Worm (Caenorhabditis elegans): ENCODE data around the gene H40L08.2.

DNA sequence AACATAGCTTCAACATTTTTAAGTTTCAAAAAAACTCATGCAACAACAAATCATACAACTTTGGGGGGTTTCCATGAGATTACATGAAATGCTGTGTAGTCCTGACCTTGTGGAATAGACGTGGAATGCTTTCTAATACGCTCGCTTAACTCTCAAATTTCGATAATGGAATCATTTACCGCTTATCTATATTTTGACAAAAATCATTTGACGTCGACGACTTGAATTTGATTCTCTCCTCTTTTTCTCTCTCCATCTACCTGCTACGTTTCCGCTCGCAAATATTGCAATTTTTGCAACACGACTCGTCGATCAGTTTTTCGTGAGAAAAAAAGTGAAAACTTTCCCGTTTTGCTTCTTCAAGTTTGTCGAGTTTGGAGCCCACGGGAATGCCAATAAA, 11.6 kb upstream of the H40L08.2 start, which contains the start of gene flr-4:
- TF ChIP-seq mdl-1 (tag; optimal IDR thresholded peaks at IDR 0.05) = no peak
- no peak for TF ChIP-seq ZK546.5 (tag; optimal IDR thresholded peaks at IDR 0.05)
- TF ChIP-seq fos-1 (tag; optimal IDR thresholded peaks at IDR 0.05) = no peak
- TF ChIP-seq lin-39 (tag; optimal IDR thresholded peaks at IDR 0.05) = no peak
- no peak for TF ChIP-seq skn-1 (tag; optimal IDR thresholded peaks at IDR 0.05)
